Worm (Caenorhabditis elegans): ENCODE measurements around the gene fbxa-143.

DNA sequence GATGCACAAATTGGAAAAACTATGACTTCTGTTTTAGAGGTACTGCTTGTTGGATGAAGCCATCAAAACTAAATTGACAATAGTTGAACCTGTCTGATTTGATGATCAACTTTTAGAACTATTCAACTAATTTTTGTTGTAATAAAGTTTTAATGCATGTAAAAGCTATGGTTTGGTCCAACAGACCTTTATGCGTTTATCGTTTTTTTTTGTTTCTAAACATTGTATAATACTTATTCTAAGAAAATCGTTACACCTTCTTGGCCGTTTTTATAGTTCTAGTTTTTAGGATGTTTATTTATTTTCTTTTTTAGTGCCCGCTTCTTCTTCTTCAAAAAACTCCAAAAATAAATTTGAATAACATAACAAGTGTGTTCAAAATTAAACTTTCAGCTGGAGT, 36.4 kb upstream of the fbxa-143 start, which contains the start of gene F10A3.12:
- TF ChIP-seq daf-12 (tag; optimal IDR thresholded peaks at IDR 0.05) (no peak), nfya-1 (tag; optimal IDR thresholded peaks at IDR 0.05; ENCODE audit: insufficient read depth) (no peak), nhr-77 (tag; optimal IDR thresholded peaks at IDR 0.05) (no peak), nhr-25 (tag; optimal IDR thresholded peaks at IDR 0.05) (no peak), nhr-12 (tag; optimal IDR thresholded peaks at IDR 0.05) (no peak), elt-1 (tag; optimal IDR thresholded peaks at IDR 0.05) (no peak), nhr-11 (tag; optimal IDR thresholded peaks at IDR 0.05) (no peak), fos-1 (tag; optimal IDR thresholded peaks at IDR 0.05) (no peak), ztf-11 (tag; optimal IDR thresholded peaks at IDR 0.05) (no peak), unc-62 (GFP tag; optimal IDR thresholded peaks at IDR 0.05) (no peak)
